Fruit fly (Drosophila melanogaster) whole organism, prepupa: ENCODE data around the gene Rbm13.

Experiments used
- Blimp-1 ChIP-seq: fragments of 200-800 bp; sonication (Bioruptor generic); optimal IDR thresholded peaks from 3 replicates; lab custom pipeline; 2017; ENCODE audit warnings: missing biosample characterization, missing genetic modification characterization, mild to moderate bottlenecking, moderate library complexity, missing genetic modification reagents
- CG1621 ChIP-seq: fragments of 200-800 bp; sonication (Bioruptor generic); optimal IDR thresholded peaks from 3 replicates; lab custom pipeline; 2018; ENCODE audit warnings: missing biosample characterization, mild to moderate bottlenecking, missing genetic modification characterization
- CG6808 ChIP-seq: fragments of 200-800 bp; sonication (Bioruptor generic); optimal IDR thresholded peaks from 3 replicates; lab custom pipeline; 2017; ENCODE audit warnings: missing biosample characterization, missing genetic modification characterization, mild to moderate bottlenecking, moderate library complexity, missing genetic modification reagents
- CG7368 ChIP-seq: fragments of 200-800 bp; sonication (Bioruptor generic); optimal IDR thresholded peaks from 3 replicates; lab custom pipeline; 2016; ENCODE audit warnings: missing biosample characterization, missing genetic modification characterization
- CG8632 ChIP-seq: fragments of 200-800 bp; sonication (Bioruptor generic); optimal IDR thresholded peaks from 3 replicates; lab custom pipeline; 2016; ENCODE audit warnings: missing biosample characterization, missing genetic modification characterization
- OdsH ChIP-seq: fragments of 200-800 bp; sonication (Bioruptor generic); optimal IDR thresholded peaks from 3 replicates; lab custom pipeline; 2016; ENCODE audit warnings: missing biosample characterization, missing genetic modification characterization
- dac ChIP-seq: fragments of 200-800 bp; sonication (Bioruptor generic); optimal IDR thresholded peaks from 2 replicates; lab custom pipeline; 2017; ENCODE audit warnings: missing biosample characterization, mild to moderate bottlenecking, missing genetic modification characterization
- dsx ChIP-seq: fragments of 200-800 bp; optimal IDR thresholded peaks from 3 replicates; lab custom pipeline; 2019; ENCODE audit warnings: missing biosample characterization, mild to moderate bottlenecking, missing genetic modification characterization, moderate library complexity; ENCODE audit not compliant: poor library complexity, severe bottlenecking
- ss ChIP-seq, 2 experiments: fragments of 200-800 bp; sonication (Bioruptor generic); optimal IDR thresholded peaks; 2 replicates in 1 of 2; 3 replicates in 1 of 2; lab custom pipeline; 2017 to 2018; ENCODE audit warnings: mild to moderate bottlenecking in 2 of 2, missing biosample characterization in 2 of 2, missing genetic modification characterization in 2 of 2, moderate library complexity in 1 of 2
- svp ChIP-seq: fragments of 200-800 bp; sonication (Bioruptor generic); peaks from one replicate; lab custom pipeline; 2016; ENCODE audit warnings: missing biosample characterization, missing genetic modification characterization

DNA sequence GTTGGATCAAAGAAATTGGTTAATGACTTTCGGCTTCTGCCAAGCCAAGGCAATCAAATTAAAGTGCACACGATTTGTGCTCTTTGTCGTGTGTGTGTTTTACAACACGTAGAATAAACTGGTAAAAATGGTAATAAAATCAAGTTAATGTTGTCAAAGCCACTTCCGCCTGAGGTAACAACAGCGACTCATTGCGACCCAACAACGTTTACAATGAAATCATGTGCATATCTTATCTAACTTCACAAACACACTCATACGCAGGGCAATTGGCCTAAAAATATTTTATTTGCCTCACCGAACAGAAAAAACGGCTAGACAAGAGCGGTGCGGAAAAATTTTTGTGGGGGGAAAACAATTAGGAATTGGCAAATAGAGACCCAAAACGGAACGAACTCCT, 16.3 kb upstream of the Rbm13 start:
- TF ChIP-seq OdsH (GFP tag; lab: Kevin White, UChicago) (no peak), svp (no peak), Blimp-1 (no peak), CG6808 (no peak), dsx (GFP tag; lab: Kevin White, UChicago) (no peak), CG7368 (GFP tag; lab: Kevin White, UChicago) (no peak), CG1621 (tag; lab: Kevin White, UChicago) (no peak), ss (GFP tag; optimal IDR thresholded peaks at IDR 0.05; lab: Kevin White, UChicago) (no peak), dac (GFP tag; lab: Kevin White, UChicago) (no peak), CG8632 (GFP tag; lab: Kevin White, UChicago) (no peak)
